Worm (Caenorhabditis elegans) whole organism, L4 larva: ENCODE measurements around the gene nucl-1.
A peak's percentile ranks its signal among the peaks of the same experiment; 100 is the strongest.

Experiments
- Y75B8A.6 ChIP-seq: fragments of 200-800 bp; sonication (Bioruptor generic); IDR thresholded peaks from 2 replicates; pipeline ENCODE4 v1.3.6; 2022; ENCODE audit warnings: missing genetic modification reagents, missing genetic modification characterization, missing compliant biosample characterization
- ZK546.5 ChIP-seq, 2 experiments: sonication (generic microtip); optimal IDR thresholded peaks; 2 replicates each; lab custom pipeline; 2017; ENCODE audit warnings: missing biosample characterization in 2 of 2, missing genetic modification characterization in 2 of 2
- ama-1 ChIP-seq: fragments of 150-350 bp; optimal IDR thresholded peaks from 2 replicates; lab custom pipeline; 2014; ENCODE audit warnings: inconsistent platforms, mixed read lengths
- dmd-9 ChIP-seq: fragments of 200-800 bp; sonication (Bioruptor generic); IDR thresholded peaks from 2 replicates; pipeline ENCODE4 v1.3.6; 2022; ENCODE audit warnings: missing genetic modification reagents, missing genetic modification characterization, missing compliant biosample characterization
- fkh-10 ChIP-seq: fragments of 150-350 bp; optimal IDR thresholded peaks from 2 replicates; lab custom pipeline; 2014; ENCODE audit warnings: missing biosample characterization, missing genetic modification reagents, missing genetic modification characterization
- lin-29 ChIP-seq: fragments of 200-800 bp; sonication (Bioruptor generic); IDR thresholded peaks from 2 replicates; pipeline ENCODE4 v1.3.6; 2022; ENCODE audit warnings: missing genetic modification reagents, missing genetic modification characterization, missing compliant biosample characterization
- mxl-2 ChIP-seq: fragments of 200-800 bp; sonication (Bioruptor generic); conservative IDR thresholded peaks from 2 replicates; pipeline ENCODE4 v1.3.6; 2022; ENCODE audit warnings: missing genetic modification reagents, missing genetic modification characterization, missing compliant biosample characterization
- nhr-11 ChIP-seq: fragments of 150-350 bp; optimal IDR thresholded peaks from 2 replicates; lab custom pipeline; 2014; ENCODE audit warnings: missing biosample characterization, missing genetic modification characterization
- pqm-1 ChIP-seq: sonication (generic microtip); optimal IDR thresholded peaks from 2 replicates; lab custom pipeline; 2017; ENCODE audit warnings: missing biosample characterization, missing genetic modification characterization
- zip-2 ChIP-seq: fragments of 150-350 bp; optimal IDR thresholded peaks from 2 replicates; lab custom pipeline; 2014; ENCODE audit warnings: missing biosample characterization, missing genetic modification characterization

- no peak for TF ChIP-seq ZK546.5 (tag; optimal IDR thresholded peaks at IDR 0.05; lab: Kevin White, UChicago)
- TF ChIP-seq nhr-11 (tag; lab: Kevin White, UChicago), result no peak
- no peak for TF ChIP-seq fkh-10 (GFP tag; lab: Kevin White, UChicago)
- TF ChIP-seq pqm-1 (tag; lab: Kevin White, UChicago), result peak; percentile 32
- TF ChIP-seq Y75B8A.6 (GFP tag; lab: Robert Waterston, UW), result no peak
- no peak for TF ChIP-seq ama-1 (lab: Kevin White, UChicago)
- no peak for TF ChIP-seq zip-2 (tag; lab: Kevin White, UChicago)
- no peak for TF ChIP-seq dmd-9
- no peak for TF ChIP-seq mxl-2 (GFP tag; lab: Robert Waterston, UW)
- no peak for TF ChIP-seq lin-29
Measured at ce11 chrIV:8255221-8255620, 34.1 kb downstream of the nucl-1 start.
